Fruit fly (Drosophila melanogaster): Measurements from ENCODE around the gene rtv.

The rtv gene

dm6 chrX:11149201-11149600 is 4.6 kb downstream of the rtv start, which contains the start of gene Lint-1:
Gene Lint-1 (plus strand): TSS chrX:11149323.
- no peak for TF ChIP-seq ttk (optimal IDR thresholded peaks at IDR 0.05)
- TF ChIP-seq h (optimal IDR thresholded peaks at IDR 0.05): no peak
- TF ChIP-seq insv (optimal IDR thresholded peaks at IDR 0.05): no peak
- no peak for TF ChIP-seq psq (optimal IDR thresholded peaks at IDR 0.05)
- TF ChIP-seq Sin3A (optimal IDR thresholded peaks at IDR 0.05): no peak
- no peak for TF ChIP-seq Myc (optimal IDR thresholded peaks at IDR 0.05)

- TF ChIP-seq insv (optimal IDR thresholded peaks at IDR 0.05): no peak
- no peak for TF ChIP-seq ttk (optimal IDR thresholded peaks at IDR 0.05)
- TF ChIP-seq psq (optimal IDR thresholded peaks at IDR 0.05): no peak
These were observed 5.4 kb downstream of the rtv start, which contains the start of gene Ran for dm6 chrX:11148272-11148835. Gene Ran (minus strand): TSS chrX:11148716.

- TF ChIP-seq ttk (optimal IDR thresholded peaks at IDR 0.05) (no peak), psq (optimal IDR thresholded peaks at IDR 0.05) (no peak), insv (optimal IDR thresholded peaks at IDR 0.05) (no peak), Myc (optimal IDR thresholded peaks at IDR 0.05) (no peak), h (optimal IDR thresholded peaks at IDR 0.05) (no peak), Sin3A (optimal IDR thresholded peaks at IDR 0.05) (no peak)
These were observed 6.2 kb downstream of the rtv start for dm6 chrX:11147553-11148067.

- TF ChIP-seq insv (optimal IDR thresholded peaks at IDR 0.05) (no peak), h (optimal IDR thresholded peaks at IDR 0.05) (no peak), Myc (optimal IDR thresholded peaks at IDR 0.05) (no peak)
These were observed 7.1 kb downstream of the rtv start for dm6 chrX:11146598-11147176.

dm6 chrX:11144575-11144974 is 9.2 kb downstream of the rtv start:
- TF ChIP-seq h (optimal IDR thresholded peaks at IDR 0.05): no peak
- TF ChIP-seq Myc (optimal IDR thresholded peaks at IDR 0.05): no peak
- no peak for TF ChIP-seq psq (optimal IDR thresholded peaks at IDR 0.05)
- no peak for TF ChIP-seq ttk (optimal IDR thresholded peaks at IDR 0.05)
- no peak for TF ChIP-seq insv (optimal IDR thresholded peaks at IDR 0.05)
- TF ChIP-seq Sin3A (optimal IDR thresholded peaks at IDR 0.05): no peak

- TF ChIP-seq Sin3A (optimal IDR thresholded peaks at IDR 0.05) (no peak), Myc (optimal IDR thresholded peaks at IDR 0.05) (no peak), psq (optimal IDR thresholded peaks at IDR 0.05) (no peak), insv (optimal IDR thresholded peaks at IDR 0.05) (no peak), ttk (optimal IDR thresholded peaks at IDR 0.05) (no peak), h (optimal IDR thresholded peaks at IDR 0.05) (no peak)
These were observed 10.0 kb downstream of the rtv start, which contains the start of gene CG15201 for dm6 chrX:11143820-11144219. Gene CG15201 (plus strand): TSS chrX:11144120.

- TF ChIP-seq insv (optimal IDR thresholded peaks at IDR 0.05) (no peak), Myc (optimal IDR thresholded peaks at IDR 0.05) (no peak), psq (optimal IDR thresholded peaks at IDR 0.05) (no peak), h (optimal IDR thresholded peaks at IDR 0.05) (no peak), Sin3A (optimal IDR thresholded peaks at IDR 0.05) (no peak), ttk (optimal IDR thresholded peaks at IDR 0.05) (no peak)
These were observed 11.8 kb downstream of the rtv start, which contains the start of the genes CG15199 and CG15202 for dm6 chrX:11141785-11142591. Gene CG15199 (minus strand): TSS chrX:11141835. Gene CG15202 (plus strand): TSS chrX:11142541.

dm6 chrX:11140163-11140562 is 13.6 kb downstream of the rtv start, which contains the start of gene ssp7:
Gene ssp7 (minus strand): TSS chrX:11140263.
- TF ChIP-seq h (optimal IDR thresholded peaks at IDR 0.05) (no peak), Myc (optimal IDR thresholded peaks at IDR 0.05) (no peak), insv (optimal IDR thresholded peaks at IDR 0.05) (no peak), ttk (optimal IDR thresholded peaks at IDR 0.05) (no peak), psq (optimal IDR thresholded peaks at IDR 0.05) (no peak), Sin3A (optimal IDR thresholded peaks at IDR 0.05) (no peak)

- no peak for TF ChIP-seq Myc (optimal IDR thresholded peaks at IDR 0.05)
- TF ChIP-seq h (optimal IDR thresholded peaks at IDR 0.05): no peak
- no peak for TF ChIP-seq Sin3A (optimal IDR thresholded peaks at IDR 0.05)
- no peak for TF ChIP-seq psq (optimal IDR thresholded peaks at IDR 0.05)
- no peak for TF ChIP-seq ttk (optimal IDR thresholded peaks at IDR 0.05)
- no peak for TF ChIP-seq insv (optimal IDR thresholded peaks at IDR 0.05)
These were observed 16.1 kb downstream of the rtv start, which contains the start of gene CDK2AP1 for dm6 chrX:11137566-11138186. Gene CDK2AP1 (plus strand): TSS chrX:11137859.

dm6 chrX:11136587-11137512 is 16.9 kb downstream of the rtv start, which contains the start of gene Klp10A:
Gene Klp10A (minus strand): TSS chrX:11137118.
- no peak for TF ChIP-seq Sin3A (optimal IDR thresholded peaks at IDR 0.05)
- no peak for TF ChIP-seq Myc (optimal IDR thresholded peaks at IDR 0.05)
- no peak for TF ChIP-seq insv (optimal IDR thresholded peaks at IDR 0.05)
- TF ChIP-seq psq (optimal IDR thresholded peaks at IDR 0.05): no peak
- no peak for TF ChIP-seq ttk (optimal IDR thresholded peaks at IDR 0.05)
- no peak for TF ChIP-seq h (optimal IDR thresholded peaks at IDR 0.05)

Data from Kc167 (cell line).